Worm (Caenorhabditis elegans) whole organism, L3 larva: ENCODE results near the gene trpp-12.

Source experiments
- R02D3.7 ChIP-seq: fragments of 150-350 bp; optimal IDR thresholded peaks from 2 replicates; lab custom pipeline; 2014; ENCODE audit warnings: missing biosample characterization, missing genetic modification characterization
- aly-2 ChIP-seq: fragments of 150-350 bp; optimal IDR thresholded peaks from 2 replicates; lab custom pipeline; 2014; ENCODE audit warnings: missing biosample characterization, missing genetic modification characterization
- ceh-16 ChIP-seq: sonication (generic microtip); optimal IDR thresholded peaks from 2 replicates; lab custom pipeline; 2017; ENCODE audit warnings: missing biosample characterization, missing genetic modification characterization
- ceh-28 ChIP-seq: fragments of 150-350 bp; optimal IDR thresholded peaks from 2 replicates; lab custom pipeline; 2014; ENCODE audit warnings: missing biosample characterization, missing genetic modification reagents, missing genetic modification characterization
- ceh-82 ChIP-seq: fragments of 150-350 bp; optimal IDR thresholded peaks from 2 replicates; lab custom pipeline; 2014; ENCODE audit warnings: missing biosample characterization, missing genetic modification characterization
- daf-12 ChIP-seq: fragments of 150-350 bp; optimal IDR thresholded peaks from 2 replicates; lab custom pipeline; 2014; ENCODE audit warnings: missing biosample characterization, missing genetic modification reagents, missing genetic modification characterization
- egl-27 ChIP-seq: sonication (generic microtip); optimal IDR thresholded peaks from 4 replicates; lab custom pipeline; 2017; ENCODE audit warnings: missing biosample characterization, missing genetic modification reagents, missing genetic modification characterization
- egl-5 ChIP-seq: fragments of 150-350 bp; optimal IDR thresholded peaks from 2 replicates; lab custom pipeline; 2017; ENCODE audit warnings: missing biosample characterization, missing genetic modification reagents, missing genetic modification characterization, inconsistent platforms
- elt-2 ChIP-seq: sonication (generic microtip); optimal IDR thresholded peaks from 2 replicates; lab custom pipeline; 2016; ENCODE audit warnings: missing genetic modification reagents, mild to moderate bottlenecking, missing genetic modification characterization, missing compliant biosample characterization
- eor-1 ChIP-seq, 2 experiments: fragments of 150-350 bp; optimal IDR thresholded peaks; 2 replicates each; lab custom pipeline; 2014 to 2018; ENCODE audit warnings: missing biosample characterization in 2 of 2, missing genetic modification characterization in 2 of 2
- fkh-10 ChIP-seq: sonication (generic microtip); optimal IDR thresholded peaks from 2 replicates; lab custom pipeline; 2017; ENCODE audit warnings: missing biosample characterization, missing genetic modification reagents, missing genetic modification characterization
- fkh-2 ChIP-seq: fragments of 150-350 bp; optimal IDR thresholded peaks from 2 replicates; lab custom pipeline; 2014; ENCODE audit warnings: missing biosample characterization, missing genetic modification reagents, missing genetic modification characterization
- jun-1 ChIP-seq: fragments of 150-350 bp; optimal IDR thresholded peaks from 2 replicates; lab custom pipeline; 2014; ENCODE audit warnings: missing biosample characterization, missing genetic modification reagents, missing genetic modification characterization
- lsy-12 ChIP-seq: sonication (generic microtip); optimal IDR thresholded peaks from 2 replicates; lab custom pipeline; 2016; ENCODE audit warnings: mild to moderate bottlenecking, missing genetic modification characterization, missing compliant biosample characterization
- mml-1 ChIP-seq: fragments of 150-350 bp; sonication (generic microtip); optimal IDR thresholded peaks from 3 replicates; lab custom pipeline; 2014; ENCODE audit warnings: missing biosample characterization, missing genetic modification characterization
- nfya-1 ChIP-seq: sonication (generic microtip); optimal IDR thresholded peaks from 2 replicates; lab custom pipeline; 2017; ENCODE audit warnings: missing genetic modification characterization, mild to moderate bottlenecking, missing compliant biosample characterization, antibody characterized with exemption, moderate library complexity; ENCODE audit not compliant: insufficient read depth
- nhr-12 ChIP-seq: fragments of 150-350 bp; optimal IDR thresholded peaks from 2 replicates; lab custom pipeline; 2014; ENCODE audit warnings: missing biosample characterization, missing genetic modification characterization
- nhr-23 ChIP-seq: fragments of 150-350 bp; optimal IDR thresholded peaks from 2 replicates; lab custom pipeline; 2014; ENCODE audit warnings: missing biosample characterization, missing genetic modification reagents, missing genetic modification characterization
- nhr-237 ChIP-seq: fragments of 150-350 bp; optimal IDR thresholded peaks from 2 replicates; lab custom pipeline; 2014; ENCODE audit warnings: missing biosample characterization, missing genetic modification characterization
- nhr-25 ChIP-seq: sonication (generic microtip); optimal IDR thresholded peaks from 2 replicates; lab custom pipeline; 2017; ENCODE audit warnings: missing biosample characterization, missing genetic modification characterization
- nhr-28 ChIP-seq: fragments of 150-350 bp; optimal IDR thresholded peaks from 2 replicates; lab custom pipeline; 2014; ENCODE audit warnings: missing biosample characterization, missing genetic modification characterization
- nhr-43 ChIP-seq: sonication (generic microtip); optimal IDR thresholded peaks from 2 replicates; lab custom pipeline; 2016; ENCODE audit warnings: mild to moderate bottlenecking, missing genetic modification characterization, missing compliant biosample characterization; ENCODE audit not compliant: poor library complexity, severe bottlenecking
- nhr-67 ChIP-seq: fragments of 150-350 bp; optimal IDR thresholded peaks from 2 replicates; lab custom pipeline; 2014; ENCODE audit warnings: missing biosample characterization, missing genetic modification characterization
- pqm-1 ChIP-seq: fragments of 150-350 bp; optimal IDR thresholded peaks from 2 replicates; lab custom pipeline; 2017; ENCODE audit warnings: missing biosample characterization, missing genetic modification characterization, inconsistent platforms
- sea-2 ChIP-seq: fragments of 150-350 bp; sonication (generic microtip); optimal IDR thresholded peaks from 4 replicates; lab custom pipeline; 2014; ENCODE audit warnings: missing biosample characterization, missing genetic modification reagents, missing genetic modification characterization
- snpc-4 ChIP-seq: fragments of 150-350 bp; optimal IDR thresholded peaks from 2 replicates; lab custom pipeline; 2014; ENCODE audit warnings: missing biosample characterization, missing genetic modification characterization
- tbx-2 ChIP-seq: sonication (generic microtip); optimal IDR thresholded peaks from 2 replicates; lab custom pipeline; 2016; ENCODE audit warnings: mild to moderate bottlenecking, missing genetic modification characterization, missing compliant biosample characterization
- unc-39 ChIP-seq: sonication (generic microtip); optimal IDR thresholded peaks from 4 replicates; lab custom pipeline; 2017; ENCODE audit warnings: missing biosample characterization, missing genetic modification characterization
- zag-1 ChIP-seq: fragments of 150-350 bp; optimal IDR thresholded peaks from 2 replicates; lab custom pipeline; 2014; ENCODE audit warnings: missing biosample characterization, missing genetic modification characterization
- ztf-11 ChIP-seq: fragments of 150-350 bp; optimal IDR thresholded peaks from 2 replicates; lab custom pipeline; 2014; ENCODE audit warnings: missing biosample characterization, missing genetic modification characterization

The trpp-12 gene

DNA sequence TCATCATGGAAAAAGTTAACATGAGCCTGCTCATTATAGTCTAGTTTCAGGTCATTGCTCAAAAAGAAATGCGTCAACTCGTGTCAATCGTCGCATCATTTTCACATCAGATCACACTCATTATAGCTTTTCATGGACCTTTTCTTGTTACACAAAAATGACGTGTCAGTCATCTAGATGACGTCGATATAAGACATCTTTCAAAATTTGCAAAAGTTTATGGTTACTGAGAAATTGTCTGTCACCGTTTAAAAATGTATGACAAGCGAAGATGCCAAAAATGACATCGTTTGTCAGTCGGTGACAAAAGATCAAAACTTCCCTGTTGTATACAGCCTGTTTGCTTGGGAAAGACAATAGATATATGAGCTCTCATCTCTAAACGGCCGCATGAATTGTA lies 31.7 kb downstream of the trpp-12 start:
- no peak for TF ChIP-seq ztf-11 (tag; lab: Kevin White, UChicago)
- no peak for TF ChIP-seq nhr-67 (tag; lab: Kevin White, UChicago)
- no peak for TF ChIP-seq eor-1 (tag; optimal IDR thresholded peaks at IDR 0.05; lab: Kevin White, UChicago)

DNA sequence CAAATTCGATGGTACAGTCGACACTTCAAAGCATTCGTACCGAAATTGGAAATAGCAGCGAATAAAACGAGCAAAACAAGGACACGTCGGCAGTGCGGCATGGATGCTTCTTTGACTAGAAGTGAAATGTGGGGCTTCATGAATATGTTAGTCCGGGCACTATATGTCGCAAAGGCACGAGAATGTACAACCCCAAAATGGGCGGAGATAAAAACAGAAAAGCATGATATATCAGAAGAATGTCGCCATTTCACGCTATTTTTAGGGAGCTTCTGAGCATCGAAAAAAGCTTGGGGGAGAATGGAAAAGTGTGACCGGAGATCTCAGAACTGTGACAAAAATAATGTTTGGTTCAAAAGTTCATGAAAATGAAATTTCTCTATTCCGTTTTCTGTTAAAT lies 33.8 kb downstream of the trpp-12 start, which contains the start of gene T07D1.3:
Gene T07D1.3 (minus strand): TSS at position 101 of the 400 bp plus-strand sequence.
- TF ChIP-seq zag-1 (tag; lab: Kevin White, UChicago) (no peak), mml-1 (tag; lab: Kevin White, UChicago) (no peak), snpc-4 (tag; lab: Kevin White, UChicago) (no peak), fkh-2 (no peak)
- TF ChIP-seq, all 47 proteins: peak for 0

- TF ChIP-seq nhr-25 (tag; lab: Kevin White, UChicago) (no peak), zag-1 (tag; lab: Kevin White, UChicago) (no peak)
Observed at ce11 chrX:2446185-2446584, 36.7 kb downstream of the trpp-12 start.

DNA sequence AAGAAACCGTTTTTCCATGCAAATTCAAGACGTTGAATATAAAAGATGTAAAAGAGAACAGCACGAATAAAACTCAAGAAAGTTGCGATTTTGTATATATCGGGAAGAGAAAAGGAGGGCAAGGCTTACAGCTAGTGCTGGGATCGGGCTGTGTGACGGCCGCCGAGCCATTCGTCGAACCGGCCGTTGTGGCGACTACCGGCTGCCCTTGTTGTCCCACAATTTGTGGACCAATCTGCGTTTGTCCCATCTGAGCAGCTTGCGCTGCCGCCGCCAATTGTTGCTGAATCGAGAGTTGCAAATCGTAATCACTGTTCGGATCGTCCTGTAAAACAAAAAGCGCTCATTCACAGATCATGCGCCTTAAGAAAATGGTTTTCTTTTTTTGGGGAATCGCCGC lies 37.7 kb downstream of the trpp-12 start:
- TF ChIP-seq elt-2 (tag; lab: Kevin White, UChicago) = no peak
- TF ChIP-seq ceh-16 (tag; lab: Kevin White, UChicago) = no peak
- no peak for TF ChIP-seq pqm-1 (tag; lab: Kevin White, UChicago)
- TF ChIP-seq lsy-12 (tag; lab: Kevin White, UChicago) = no peak
- TF ChIP-seq sea-2 (GFP tag; lab: Kevin White, UChicago) = no peak
- TF ChIP-seq ceh-28 = no peak
- TF ChIP-seq tbx-2 (tag; lab: Kevin White, UChicago) = no peak
- no peak for TF ChIP-seq nhr-67 (tag; lab: Kevin White, UChicago)
- TF ChIP-seq R02D3.7 = no peak
- TF ChIP-seq ceh-82 = no peak
- no peak for TF ChIP-seq unc-39 (tag; lab: Kevin White, UChicago)
- no peak for TF ChIP-seq nhr-237 (tag; lab: Kevin White, UChicago)
- TF ChIP-seq nfya-1 (tag; lab: Kevin White, UChicago) = no peak

ce11 chrX:2450994-2451393 lies 41.5 kb downstream of the trpp-12 start:
- no peak for TF ChIP-seq R02D3.7
- no peak for TF ChIP-seq nhr-43 (tag; lab: Kevin White, UChicago)
- TF ChIP-seq nhr-237 (tag; lab: Kevin White, UChicago) = no peak
- TF ChIP-seq nhr-28 = no peak
- TF ChIP-seq egl-27 (tag; lab: Kevin White, UChicago) = no peak
- no peak for TF ChIP-seq snpc-4 (tag; lab: Kevin White, UChicago)
- no peak for TF ChIP-seq nhr-12 (tag; lab: Kevin White, UChicago)
- no peak for TF ChIP-seq tbx-2 (tag; lab: Kevin White, UChicago)
- TF ChIP-seq aly-2 (tag; lab: Kevin White, UChicago) = no peak
- no peak for TF ChIP-seq fkh-10 (GFP tag; lab: Kevin White, UChicago)
- TF ChIP-seq jun-1 (tag; lab: Kevin White, UChicago) = no peak
- no peak for TF ChIP-seq ceh-82
- TF ChIP-seq ztf-11 (tag; lab: Kevin White, UChicago) = no peak
- no peak for TF ChIP-seq daf-12
- TF ChIP-seq ceh-16 (tag; lab: Kevin White, UChicago) = no peak

- no peak for TF ChIP-seq ztf-11 (tag; lab: Kevin White, UChicago)
- no peak for TF ChIP-seq snpc-4 (tag; lab: Kevin White, UChicago)
- TF ChIP-seq nhr-23 = no peak
- no peak for TF ChIP-seq eor-1 (tag; optimal IDR thresholded peaks at IDR 0.05; lab: Kevin White, UChicago)
- no peak for TF ChIP-seq egl-5
- TF ChIP-seq ceh-16 (tag; lab: Kevin White, UChicago) = no peak
- no peak for TF ChIP-seq nhr-25 (tag; lab: Kevin White, UChicago)
Observed at ce11 chrX:2452297-2452696, 42.8 kb downstream of the trpp-12 start.

ce11 chrX:2452716-2453115 lies 43.2 kb downstream of the trpp-12 start:
- TF ChIP-seq lsy-12 (tag; lab: Kevin White, UChicago) = no peak
- TF ChIP-seq, all 47 proteins: peak for 0
